Worm (Caenorhabditis elegans) whole organism, L1 larva: Measurements from ENCODE around the gene nex-4.

Experiments used
- C04F5.9 ChIP-seq: sonication (generic microtip); optimal IDR thresholded peaks from 2 replicates; lab custom pipeline; 2016; ENCODE audit warnings: missing genetic modification characterization, missing compliant biosample characterization
- aha-1 ChIP-seq: fragments of 150-350 bp; optimal IDR thresholded peaks from 2 replicates; lab custom pipeline; 2014; ENCODE audit warnings: missing biosample characterization, missing genetic modification characterization
- alr-1 ChIP-seq: fragments of 200-800 bp; sonication (Bioruptor generic); optimal IDR thresholded peaks from 2 replicates; lab custom pipeline; 2018; ENCODE audit warnings: borderline replicate concordance, mild to moderate bottlenecking, missing genetic modification characterization, missing compliant biosample characterization
- blmp-1 ChIP-seq: fragments of 150-350 bp; optimal IDR thresholded peaks from 2 replicates; lab custom pipeline; 2014; ENCODE audit warnings: missing biosample characterization, missing genetic modification characterization
- ceh-63 ChIP-seq: fragments of 200-800 bp; sonication (Bioruptor generic); optimal IDR thresholded peaks from 2 replicates; lab custom pipeline; 2018; ENCODE audit warnings: mild to moderate bottlenecking, missing genetic modification characterization, missing compliant biosample characterization
- ceh-8 ChIP-seq: fragments of 200-800 bp; sonication (Bioruptor generic); optimal IDR thresholded peaks from 2 replicates; lab custom pipeline; 2018; ENCODE audit warnings: mild to moderate bottlenecking, missing genetic modification characterization, moderate library complexity, missing compliant biosample characterization
- ceh-90 ChIP-seq: sonication (generic microtip); optimal IDR thresholded peaks from 2 replicates; lab custom pipeline; 2016; ENCODE audit warnings: missing genetic modification characterization, missing compliant biosample characterization
- dpl-1 ChIP-seq, 3 experiments: fragments of 150-350 bp in 2 of 3; sonication (generic microtip) in 1 of 3; optimal IDR thresholded peaks; 2 replicates each; lab custom pipeline; 2014 to 2017; ENCODE audit warnings: missing biosample characterization in 3 of 3, missing genetic modification characterization in 3 of 3, missing genetic modification reagents in 3 of 3
- dsc-1 ChIP-seq: sonication (generic microtip); optimal IDR thresholded peaks from 2 replicates; lab custom pipeline; 2016; ENCODE audit warnings: mild to moderate bottlenecking, missing genetic modification characterization, missing compliant biosample characterization
- efl-1 ChIP-seq, 4 experiments: fragments of 150-350 bp; optimal IDR thresholded peaks in 3 of 4; peaks in 1 of 4; 1 replicate in 1 of 4; 2 replicates in 3 of 4; lab custom pipeline; 2014; ENCODE audit warnings: missing biosample characterization in 2 of 4, missing genetic modification characterization in 2 of 4, missing genetic modification reagents in 2 of 4
- efl-3 ChIP-seq: fragments of 200-800 bp; sonication (Bioruptor generic); optimal IDR thresholded peaks from 2 replicates; lab custom pipeline; 2018; ENCODE audit warnings: mild to moderate bottlenecking, missing genetic modification characterization, missing compliant biosample characterization
- egl-13 ChIP-seq: sonication (generic microtip); optimal IDR thresholded peaks from 2 replicates; lab custom pipeline; 2016; ENCODE audit warnings: missing genotype, missing genetic modification reagents, missing genetic modification characterization, missing compliant biosample characterization
- elt-2 ChIP-seq: sonication (generic microtip); optimal IDR thresholded peaks from 2 replicates; lab custom pipeline; 2016; ENCODE audit warnings: missing genetic modification characterization, mild to moderate bottlenecking, inconsistent platforms, missing compliant biosample characterization, missing genetic modification reagents
- elt-3 ChIP-seq, 6 experiments: fragments of 150-350 bp in 1 of 6; sonication (generic microtip); optimal IDR thresholded peaks; 2 replicates each; lab custom pipeline; 2017 to 2018; ENCODE audit warnings: missing biosample characterization in 6 of 6, missing genetic modification characterization in 6 of 6, inconsistent platforms in 1 of 6
- ets-5 ChIP-seq: fragments of 200-800 bp; sonication (Bioruptor generic); IDR thresholded peaks from 2 replicates; pipeline ENCODE4 v1.3.6; 2022; ENCODE audit warnings: missing genetic modification characterization, missing compliant biosample characterization
- fkh-10 ChIP-seq: sonication (generic microtip); optimal IDR thresholded peaks from 2 replicates; lab custom pipeline; 2017; ENCODE audit warnings: missing biosample characterization, missing genetic modification reagents, missing genetic modification characterization
- fkh-8 ChIP-seq: sonication (generic microtip); optimal IDR thresholded peaks from 2 replicates; lab custom pipeline; 2016; ENCODE audit warnings: mild to moderate bottlenecking, missing genetic modification characterization, missing compliant biosample characterization
- fos-1 ChIP-seq: fragments of 150-350 bp; optimal IDR thresholded peaks from 2 replicates; lab custom pipeline; 2014; ENCODE audit warnings: missing biosample characterization, missing genetic modification characterization
- grh-1 ChIP-seq: fragments of 200-800 bp; sonication (Bioruptor generic); IDR thresholded peaks from 2 replicates; pipeline ENCODE4 v1.3.6; 2022; ENCODE audit warnings: missing genetic modification reagents, missing genetic modification characterization, missing compliant biosample characterization
- hlh-4 ChIP-seq: sonication (generic microtip); optimal IDR thresholded peaks from 2 replicates; lab custom pipeline; 2016; ENCODE audit warnings: mild to moderate bottlenecking, missing genetic modification characterization, missing compliant biosample characterization
- isw-1 ChIP-seq: fragments of 200-800 bp; sonication (Bioruptor generic); IDR thresholded peaks from 2 replicates; pipeline ENCODE4 v1.3.6; 2022; ENCODE audit warnings: missing genetic modification characterization, missing compliant biosample characterization
- lin-15B ChIP-seq: fragments of 150-350 bp; sonication (generic microtip); optimal IDR thresholded peaks from 3 replicates; lab custom pipeline; 2014; ENCODE audit warnings: missing biosample characterization, missing genetic modification characterization
- lin-39 ChIP-seq: fragments of 150-350 bp; optimal IDR thresholded peaks from 2 replicates; lab custom pipeline; 2014; ENCODE audit warnings: missing biosample characterization, missing genetic modification reagents, missing genetic modification characterization
- lir-3 ChIP-seq: sonication (generic microtip); optimal IDR thresholded peaks from 2 replicates; lab custom pipeline; 2016; ENCODE audit warnings: mild to moderate bottlenecking, missing genetic modification characterization, moderate library complexity, missing compliant biosample characterization; ENCODE audit not compliant: poor library complexity
- lsy-2 ChIP-seq, 2 experiments: fragments of 150-350 bp; optimal IDR thresholded peaks; 2 replicates each; lab custom pipeline; 2014; ENCODE audit warnings: missing biosample characterization in 2 of 2, missing genetic modification characterization in 2 of 2
- mdl-1 ChIP-seq, 2 experiments: fragments of 150-350 bp; optimal IDR thresholded peaks; 2 replicates each; lab custom pipeline; 2014 to 2017; ENCODE audit warnings: missing biosample characterization in 2 of 2, missing genetic modification characterization in 2 of 2, inconsistent platforms in 1 of 2
- nhr-12 ChIP-seq: sonication (generic microtip); optimal IDR thresholded peaks from 2 replicates; lab custom pipeline; 2017; ENCODE audit warnings: missing biosample characterization, missing genetic modification characterization
- nhr-237 ChIP-seq: fragments of 150-350 bp; optimal IDR thresholded peaks from 2 replicates; lab custom pipeline; 2014; ENCODE audit warnings: missing biosample characterization, missing genetic modification characterization
- nhr-28 ChIP-seq: fragments of 150-350 bp; optimal IDR thresholded peaks from 2 replicates; lab custom pipeline; 2014; ENCODE audit warnings: missing biosample characterization, missing genetic modification characterization
- nhr-76 ChIP-seq: sonication (generic microtip); optimal IDR thresholded peaks from 2 replicates; lab custom pipeline; 2017; ENCODE audit warnings: missing biosample characterization, missing genetic modification characterization
- nhr-84 ChIP-seq: sonication (generic microtip); optimal IDR thresholded peaks from 2 replicates; lab custom pipeline; 2017; ENCODE audit warnings: missing biosample characterization, missing genetic modification characterization
- nhr-85 ChIP-seq: sonication (generic microtip); peaks from one replicate; lab custom pipeline; 2016; ENCODE audit warnings: missing genetic modification characterization, inconsistent platforms, missing compliant biosample characterization
- nhr-90 ChIP-seq: sonication (generic microtip); optimal IDR thresholded peaks from 2 replicates; lab custom pipeline; 2016; ENCODE audit warnings: mild to moderate bottlenecking, missing genetic modification characterization, missing compliant biosample characterization; ENCODE audit not compliant: poor library complexity
- pax-3 ChIP-seq: fragments of 200-800 bp; sonication (Bioruptor generic); optimal IDR thresholded peaks from 2 replicates; lab custom pipeline; 2018; ENCODE audit warnings: mild to moderate bottlenecking, missing genetic modification characterization, moderate library complexity, missing compliant biosample characterization
- pqm-1 ChIP-seq: sonication (generic microtip); optimal IDR thresholded peaks from 3 replicates; lab custom pipeline; 2017; ENCODE audit warnings: missing biosample characterization, missing genetic modification characterization
- skn-1 ChIP-seq: fragments of 150-350 bp; optimal IDR thresholded peaks from 2 replicates; lab custom pipeline; 2014; ENCODE audit warnings: missing biosample characterization, missing genetic modification characterization
- snpc-4 ChIP-seq: fragments of 150-350 bp; optimal IDR thresholded peaks from 2 replicates; lab custom pipeline; 2014; ENCODE audit warnings: missing biosample characterization, missing genetic modification characterization
- snu-23 ChIP-seq: sonication (generic microtip); optimal IDR thresholded peaks from 2 replicates; lab custom pipeline; 2016; ENCODE audit warnings: missing genetic modification characterization, missing compliant biosample characterization
- sox-4 ChIP-seq: sonication (generic microtip); optimal IDR thresholded peaks from 2 replicates; lab custom pipeline; 2016; ENCODE audit warnings: missing genetic modification characterization, missing compliant biosample characterization
- tbx-2 ChIP-seq: sonication (generic microtip); optimal IDR thresholded peaks from 2 replicates; lab custom pipeline; 2016; ENCODE audit warnings: missing genetic modification characterization, missing compliant biosample characterization
- unc-30 ChIP-seq: sonication (generic microtip); optimal IDR thresholded peaks from 2 replicates; lab custom pipeline; 2017; ENCODE audit warnings: missing biosample characterization, missing genetic modification characterization
- unc-62 ChIP-seq: fragments of 150-350 bp; optimal IDR thresholded peaks from 2 replicates; lab custom pipeline; 2014; ENCODE audit warnings: missing biosample characterization, missing genetic modification reagents, missing genetic modification characterization
- unc-98 ChIP-seq: fragments of 200-800 bp; sonication (Bioruptor generic); IDR thresholded peaks from 2 replicates; pipeline ENCODE4 v1.3.6; 2022; ENCODE audit warnings: missing genetic modification characterization, missing compliant biosample characterization
- xbp-1 ChIP-seq: sonication (generic microtip); optimal IDR thresholded peaks from 2 replicates; lab custom pipeline; 2016; ENCODE audit warnings: missing genetic modification characterization, missing compliant biosample characterization
- zag-1 ChIP-seq: fragments of 150-350 bp; optimal IDR thresholded peaks from 2 replicates; lab custom pipeline; 2014; ENCODE audit warnings: missing biosample characterization, missing genetic modification characterization
- ztf-4 ChIP-seq: fragments of 150-350 bp; optimal IDR thresholded peaks from 2 replicates; lab custom pipeline; 2014; ENCODE audit warnings: missing biosample characterization, missing genetic modification characterization

Gene nex-4

DNA sequence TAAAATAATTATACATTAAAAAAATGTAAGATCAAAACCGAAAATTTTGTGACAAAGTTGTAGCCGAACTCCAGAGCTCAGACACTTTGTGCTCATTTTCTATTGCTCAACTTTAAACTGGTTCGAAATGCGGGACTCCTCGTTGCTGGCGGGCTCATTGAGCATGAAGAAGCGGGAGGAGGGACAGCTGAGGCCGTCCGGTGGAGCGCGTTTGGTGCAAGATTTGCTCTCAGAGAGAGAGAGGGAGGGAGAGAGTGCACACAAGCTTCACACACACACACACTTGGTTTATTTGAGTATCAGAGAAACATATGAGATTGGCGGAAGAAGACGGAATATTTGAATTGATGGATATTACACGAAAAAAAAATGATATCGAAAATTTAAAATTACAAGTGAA is 40.6 kb upstream of the nex-4 start (continued):
- TF ChIP-seq efl-3 (GFP tag; lab: Kevin White, UChicago) (no peak), dpl-1 (GFP tag; optimal IDR thresholded peaks at IDR 0.05; lab: Kevin White, UChicago) (peak in 1 of 3 experiments; percentile 51), elt-2 (tag; lab: Kevin White, UChicago) (no peak), nhr-76 (no peak), blmp-1 (tag; lab: Kevin White, UChicago) (no peak), egl-13 (peak; percentile 32), grh-1 (GFP tag; lab: Robert Waterston, UW) (no peak), pqm-1 (tag; lab: Kevin White, UChicago) (no peak), ceh-90 (no peak), ets-5 (GFP tag; lab: Robert Waterston, UW) (no peak), ceh-8 (no peak), nhr-90 (tag; lab: Kevin White, UChicago) (no peak), aha-1 (tag; lab: Kevin White, UChicago) (no peak), fos-1 (tag; lab: Kevin White, UChicago) (no peak), lin-15B (peak; percentile 47), zag-1 (tag; lab: Kevin White, UChicago) (no peak), isw-1 (no peak), lsy-2 (tag; optimal IDR thresholded peaks at IDR 0.05; lab: Kevin White, UChicago) (peak in 1 of 2 experiments; percentile 65), nhr-237 (tag; lab: Kevin White, UChicago) (no peak), efl-1 (optimal IDR thresholded peaks at IDR 0.05; lab: Kevin White, UChicago) (peak; percentile 41 to 51), efl-1 (GFP tag; optimal IDR thresholded peaks at IDR 0.05 in 1 of 2; lab: Kevin White, UChicago) (peak; percentile 42 to 80), nhr-85 (tag; lab: Kevin White, UChicago) (no peak), dsc-1 (tag; lab: Kevin White, UChicago) (peak; percentile 44), elt-3 (tag; optimal IDR thresholded peaks at IDR 0.05; lab: Kevin White, UChicago) (no peak), xbp-1 (peak; percentile 1), sox-4 (tag; lab: Kevin White, UChicago) (no peak), hlh-4 (no peak), tbx-2 (no peak), pax-3 (no peak), fkh-8 (tag; lab: Kevin White, UChicago) (peak; percentile 69), snu-23 (GFP tag; lab: Kevin White, UChicago) (peak; percentile 55), nhr-12 (tag; lab: Kevin White, UChicago) (no peak)

- TF ChIP-seq efl-1 (optimal IDR thresholded peaks at IDR 0.05; lab: Kevin White, UChicago) (no peak), efl-1 (GFP tag; optimal IDR thresholded peaks at IDR 0.05 in 1 of 2; lab: Kevin White, UChicago) (peak in 1 of 2 experiments; percentile 18), blmp-1 (tag; lab: Kevin White, UChicago) (no peak)
Observed at ce11 chrV:4813825-4814224, 37.4 kb upstream of the nex-4 start.

- no peak for TF ChIP-seq zag-1 (tag; lab: Kevin White, UChicago)
- TF ChIP-seq, all 84 proteins: peak for 0
Observed at ce11 chrV:4818563-4818962, 32.7 kb upstream of the nex-4 start, which contains the start of gene ccep-97. TSS of gene ccep-97 (minus strand) at chrV:4818663.

DNA sequence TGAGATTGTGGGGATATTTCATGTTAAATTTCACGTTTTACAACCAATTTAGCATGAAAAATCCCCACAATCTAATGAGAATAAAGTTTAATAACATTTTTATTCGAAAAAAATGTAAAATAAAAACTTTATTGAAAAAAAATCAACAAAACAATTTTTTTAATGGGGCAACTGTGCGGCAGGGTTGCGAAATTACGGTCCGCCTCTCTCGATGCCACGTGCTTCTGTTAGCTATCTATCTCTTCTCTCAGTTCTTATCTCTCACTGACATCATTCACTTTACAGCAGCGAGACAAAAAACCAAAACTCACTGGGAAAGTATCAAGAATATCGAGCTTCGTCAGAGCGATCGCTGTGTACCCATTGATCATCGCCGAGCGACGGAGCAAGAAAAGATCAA is 30.6 kb upstream of the nex-4 start:
- TF ChIP-seq mdl-1 (tag; optimal IDR thresholded peaks at IDR 0.05; lab: Kevin White, UChicago) (peak in 1 of 2 experiments; percentile 72), lin-15B (no peak), unc-98 (GFP tag; lab: Robert Waterston, UW) (no peak), sox-4 (tag; lab: Kevin White, UChicago) (no peak), lsy-2 (tag; optimal IDR thresholded peaks at IDR 0.05; lab: Kevin White, UChicago) (peak in 1 of 2 experiments; percentile 35), ceh-90 (no peak), fkh-10 (GFP tag; lab: Kevin White, UChicago) (no peak), pax-3 (no peak), ceh-63 (no peak), snpc-4 (tag; lab: Kevin White, UChicago) (no peak), zag-1 (tag; lab: Kevin White, UChicago) (no peak), lin-39 (tag; lab: Kevin White, UChicago) (no peak), xbp-1 (no peak), unc-30 (tag; lab: Kevin White, UChicago) (no peak), nhr-28 (tag; lab: Kevin White, UChicago) (no peak), lir-3 (tag; lab: Kevin White, UChicago) (no peak), pqm-1 (tag; lab: Kevin White, UChicago) (no peak), C04F5.9 (tag; lab: Kevin White, UChicago) (no peak), nhr-84 (no peak), ztf-4 (tag; lab: Kevin White, UChicago) (no peak), blmp-1 (tag; lab: Kevin White, UChicago) (no peak), skn-1 (tag; lab: Kevin White, UChicago) (peak; percentile 39), nhr-90 (tag; lab: Kevin White, UChicago) (no peak), alr-1 (tag; lab: Kevin White, UChicago) (no peak), unc-62 (GFP tag; lab: Kevin White, UChicago) (no peak)
